Worm (Caenorhabditis elegans): ENCODE data around the gene ugt-58.

ce11 chrII:9604685-9605084, 18.1 kb upstream of the ugt-58 start:
- TF ChIP-seq fkh-10 (GFP tag; optimal IDR thresholded peaks at IDR 0.05) (no peak), skn-1 (tag; optimal IDR thresholded peaks at IDR 0.05) (no peak), ZK546.5 (tag; optimal IDR thresholded peaks at IDR 0.05) (no peak), vab-7 (GFP tag; IDR thresholded peaks at IDR 0.05) (no peak), lin-29 (GFP tag; IDR thresholded peaks at IDR 0.05) (no peak), fos-1 (tag; optimal IDR thresholded peaks at IDR 0.05) (no peak), jun-1 (tag; optimal IDR thresholded peaks at IDR 0.05) (no peak), ama-1 (optimal IDR thresholded peaks at IDR 0.05) (no peak), unc-62 (GFP tag; optimal IDR thresholded peaks at IDR 0.05 in 1 of 2) (no peak), unc-62 (tag; optimal IDR thresholded peaks at IDR 0.05) (no peak), mxl-2 (GFP tag; conservative IDR thresholded peaks at IDR 0.05) (no peak), unc-39 (tag; optimal IDR thresholded peaks at IDR 0.05) (no peak), unc-130 (GFP tag; optimal IDR thresholded peaks at IDR 0.05) (no peak)

All from whole organism, L4 larva.